Worm (Caenorhabditis elegans) whole organism, L2 larva: Measurements from ENCODE around the gene srh-75.
A peak's percentile ranks its signal among the peaks of the same experiment; 100 is the strongest.

Experiments
- C34F6.9 ChIP-seq: fragments of 150-350 bp; optimal IDR thresholded peaks from 2 replicates; lab custom pipeline; 2014; ENCODE audit warnings: missing biosample characterization, missing genetic modification characterization
- R02D3.7 ChIP-seq: fragments of 150-350 bp; optimal IDR thresholded peaks from 2 replicates; lab custom pipeline; 2014; ENCODE audit warnings: missing biosample characterization, missing genetic modification characterization
- aly-2 ChIP-seq: fragments of 150-350 bp; optimal IDR thresholded peaks from 2 replicates; lab custom pipeline; 2014; ENCODE audit warnings: missing biosample characterization, missing genetic modification characterization
- ama-1 ChIP-seq: fragments of 150-350 bp; optimal IDR thresholded peaks from 2 replicates; lab custom pipeline; 2018; ENCODE audit warnings: inconsistent platforms
- blmp-1 ChIP-seq: sonication (generic microtip); optimal IDR thresholded peaks from 2 replicates; lab custom pipeline; 2017; ENCODE audit warnings: missing genetic modification characterization, mild to moderate bottlenecking, missing compliant biosample characterization, antibody characterized with exemption, moderate library complexity; ENCODE audit not compliant: insufficient read depth
- fos-1 ChIP-seq: fragments of 150-350 bp; optimal IDR thresholded peaks from 2 replicates; lab custom pipeline; 2014; ENCODE audit warnings: missing biosample characterization, missing genetic modification characterization
- lin-39 ChIP-seq: fragments of 150-350 bp; optimal IDR thresholded peaks from 2 replicates; lab custom pipeline; 2014; ENCODE audit warnings: missing biosample characterization, missing genetic modification reagents, missing genetic modification characterization
- nhr-12 ChIP-seq: fragments of 150-350 bp; optimal IDR thresholded peaks from 2 replicates; lab custom pipeline; 2014; ENCODE audit warnings: missing biosample characterization, missing genetic modification characterization
- nhr-21 ChIP-seq: fragments of 150-350 bp; optimal IDR thresholded peaks from 2 replicates; lab custom pipeline; 2014; ENCODE audit warnings: missing biosample characterization, missing genetic modification characterization
- nhr-23 ChIP-seq: fragments of 150-350 bp; optimal IDR thresholded peaks from 2 replicates; lab custom pipeline; 2014; ENCODE audit warnings: missing biosample characterization, missing genetic modification reagents, missing genetic modification characterization
- nhr-25 ChIP-seq: fragments of 150-350 bp; sonication (generic microtip); optimal IDR thresholded peaks from 3 replicates; lab custom pipeline; 2014; ENCODE audit warnings: missing biosample characterization, missing genetic modification characterization
- nhr-77 ChIP-seq: fragments of 150-350 bp; optimal IDR thresholded peaks from 2 replicates; lab custom pipeline; 2014; ENCODE audit warnings: missing biosample characterization, missing genetic modification characterization
- sma-9 ChIP-seq, 2 experiments: fragments of 150-350 bp in 1 of 2; sonication (generic microtip) in 1 of 2; optimal IDR thresholded peaks; 2 replicates each; lab custom pipeline; 2014 to 2016; ENCODE audit warnings: missing genetic modification characterization in 2 of 2, mild to moderate bottlenecking in 1 of 2, missing biosample characterization in 1 of 2, missing compliant biosample characterization in 1 of 2, missing genetic modification reagents in 1 of 2, moderate library complexity in 1 of 2
- unc-39 ChIP-seq: fragments of 150-350 bp; optimal IDR thresholded peaks from 2 replicates; lab custom pipeline; 2014; ENCODE audit warnings: missing biosample characterization, missing genetic modification characterization
- unc-62 ChIP-seq: fragments of 150-350 bp; optimal IDR thresholded peaks from 2 replicates; lab custom pipeline; 2014; ENCODE audit warnings: missing biosample characterization, missing genetic modification reagents, missing genetic modification characterization
- ztf-1 ChIP-seq: fragments of 200-800 bp; sonication (Bioruptor generic); conservative IDR thresholded peaks from 2 replicates; pipeline ENCODE4 v1.3.6; 2022; ENCODE audit warnings: missing genetic modification characterization, missing compliant biosample characterization

srh-75 gene

DNA sequence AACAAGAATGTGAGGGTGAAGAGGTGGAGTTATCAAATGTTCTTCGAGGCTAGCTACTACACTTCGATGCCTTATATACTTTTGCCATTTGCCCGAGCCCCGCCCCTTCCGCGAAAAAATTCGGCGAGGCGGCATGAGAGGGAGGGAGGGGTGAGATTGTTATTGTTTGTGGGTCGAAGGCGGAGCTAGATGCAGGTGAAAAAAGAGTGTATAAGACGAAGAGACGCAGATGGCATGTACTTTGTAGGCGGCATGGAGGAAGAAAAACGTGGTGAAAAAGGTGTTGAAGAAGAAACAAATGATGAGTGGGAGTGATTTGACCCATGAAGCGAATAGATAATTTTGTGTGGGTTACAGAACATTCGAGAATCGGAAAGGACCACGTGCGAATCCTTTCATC is 44.5 kb downstream of the srh-75 start, which contains the start of gene C13G3.1:
Gene C13G3.1, minus strand, starts transcription at position 47 of the 400 bp plus-strand sequence.
- no peak for TF ChIP-seq ztf-1 (GFP tag; lab: Robert Waterston, UW)
- TF ChIP-seq nhr-23 (tag; lab: Kevin White, UChicago), result no peak

DNA sequence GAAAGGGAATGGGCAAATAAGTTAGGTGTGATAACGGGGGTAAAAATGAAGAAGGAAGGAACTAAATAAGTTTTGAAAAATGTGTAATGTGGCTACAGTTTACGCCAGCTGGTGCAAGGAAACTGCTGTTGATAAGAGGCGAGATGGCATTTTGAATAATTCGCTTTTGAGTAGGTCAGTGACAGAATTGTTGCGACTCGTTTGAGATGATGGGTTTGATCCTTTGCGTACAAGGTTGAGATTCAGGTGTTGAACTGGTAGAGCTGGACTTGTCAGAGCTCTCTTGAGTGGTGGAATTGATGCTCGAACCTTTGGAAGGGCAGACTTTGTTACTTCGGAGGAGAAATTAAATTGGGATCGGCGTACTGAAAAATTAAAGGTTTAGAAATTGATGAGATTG is 45.1 kb downstream of the srh-75 start:
- no peak for TF ChIP-seq lin-39 (tag; lab: Kevin White, UChicago)
- TF ChIP-seq ztf-1 (GFP tag; lab: Robert Waterston, UW), result no peak
- no peak for TF ChIP-seq unc-39 (tag; lab: Kevin White, UChicago)
- no peak for TF ChIP-seq nhr-12 (tag; lab: Kevin White, UChicago)

DNA sequence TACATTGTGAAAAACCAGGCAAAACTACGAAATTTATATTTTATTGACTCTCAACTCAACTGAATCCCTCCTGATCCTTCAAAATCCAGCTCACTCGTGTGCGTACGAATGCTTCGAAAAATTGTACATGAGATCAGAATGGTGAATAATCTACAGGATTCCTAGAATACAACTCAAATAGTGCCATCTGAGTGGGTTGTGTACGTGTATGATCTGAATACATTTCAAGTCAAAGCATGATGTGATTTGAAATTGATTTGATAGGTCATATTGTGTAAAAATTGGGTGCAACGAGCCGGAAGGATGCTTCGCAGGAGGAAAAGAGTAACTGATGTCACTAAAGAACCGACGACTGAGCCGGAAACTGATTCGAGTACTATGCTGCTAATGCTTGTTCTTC is 46.2 kb downstream of the srh-75 start:
- TF ChIP-seq nhr-77 (tag; lab: Kevin White, UChicago) (no peak), fos-1 (tag; lab: Kevin White, UChicago) (no peak), nhr-23 (tag; lab: Kevin White, UChicago) (no peak), R02D3.7 (tag; lab: Kevin White, UChicago) (no peak), aly-2 (no peak), nhr-12 (tag; lab: Kevin White, UChicago) (no peak), nhr-21 (peak; percentile 32)
- TF ChIP-seq, all 48 proteins: peak for 1

DNA sequence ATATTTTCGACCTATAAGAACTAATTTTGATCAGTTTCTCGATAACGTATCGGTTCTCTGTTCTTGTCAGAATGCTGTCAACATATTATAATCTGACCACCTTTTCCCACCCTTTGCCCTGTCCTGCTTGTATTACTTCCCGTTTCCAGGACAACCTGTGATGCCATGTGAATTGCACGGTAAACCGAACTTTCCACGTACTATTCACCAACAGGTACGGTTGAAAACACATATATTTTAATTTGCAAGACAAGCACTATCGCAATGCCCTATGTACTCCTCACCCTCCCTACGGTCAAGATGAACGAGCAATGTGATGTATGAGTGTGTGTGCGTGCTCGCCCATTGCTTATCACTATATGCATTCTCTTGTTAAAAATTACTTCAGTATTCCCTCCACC is 47.8 kb downstream of the srh-75 start:
- TF ChIP-seq nhr-77 (tag; lab: Kevin White, UChicago), result no peak
- TF ChIP-seq nhr-25, result no peak
- TF ChIP-seq ama-1, result no peak
- TF ChIP-seq nhr-21, result no peak
- TF ChIP-seq R02D3.7 (tag; lab: Kevin White, UChicago), result no peak
- TF ChIP-seq sma-9 (GFP tag; optimal IDR thresholded peaks at IDR 0.05; lab: Kevin White, UChicago), result peak; percentile 32
- no peak for TF ChIP-seq sma-9 (tag; optimal IDR thresholded peaks at IDR 0.05; lab: Kevin White, UChicago)
- TF ChIP-seq fos-1 (tag; lab: Kevin White, UChicago), result peak; percentile 65

DNA sequence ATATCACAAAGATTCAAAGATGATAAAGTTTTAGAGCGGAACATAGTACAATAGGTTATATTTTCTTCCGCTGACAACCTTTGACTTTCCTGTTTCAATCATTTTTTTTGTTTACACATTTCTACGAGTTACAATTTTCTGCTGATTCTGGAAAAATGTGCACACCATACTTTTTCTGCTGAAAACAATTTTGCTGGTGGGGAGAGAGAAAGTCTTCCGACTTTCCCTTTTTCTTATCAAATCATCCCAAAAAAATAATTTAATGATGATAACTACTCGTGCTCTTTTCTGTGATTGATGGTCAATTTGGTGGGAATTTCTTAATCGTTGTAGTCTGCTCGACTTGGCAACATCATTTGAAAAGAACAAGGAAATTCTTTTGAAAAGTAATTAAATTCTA is 49.3 kb downstream of the srh-75 start:
- TF ChIP-seq blmp-1 (tag; lab: Kevin White, UChicago) (peak; percentile 11), unc-62 (no peak), C34F6.9 (tag; lab: Kevin White, UChicago) (no peak), fos-1 (tag; lab: Kevin White, UChicago) (peak; percentile 25)
